Worm (Caenorhabditis elegans): ENCODE data around the gene F36F12.2.

The F36F12.2 gene

DNA sequence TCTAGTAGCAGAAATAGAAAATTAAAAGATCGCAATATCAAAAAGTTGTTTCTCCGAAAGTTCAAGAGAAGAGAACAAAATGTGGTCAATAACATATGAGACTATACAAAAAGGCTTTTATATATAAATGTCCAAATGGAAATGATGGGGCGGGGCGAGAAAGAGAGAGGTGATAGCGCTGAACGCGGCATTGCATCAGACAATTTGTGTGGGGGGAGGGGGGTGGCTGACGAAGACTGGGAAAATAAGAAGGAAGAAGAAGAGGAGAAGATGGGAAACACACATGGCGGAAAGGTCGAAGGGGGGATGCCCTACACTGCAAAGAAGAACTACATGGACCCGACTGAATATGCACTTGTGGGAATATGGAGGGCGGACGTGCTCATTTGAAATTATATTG is 40.2 kb upstream of the F36F12.2 start:
- TF ChIP-seq lin-35 (GFP tag; optimal IDR thresholded peaks at IDR 0.05): peak in 1 of 3 experiments; percentile 16
- no peak for TF ChIP-seq F23B12.7 (tag; optimal IDR thresholded peaks at IDR 0.05; ENCODE audit: insufficient read depth)
- TF ChIP-seq nhr-80 (tag; optimal IDR thresholded peaks at IDR 0.05): peak; percentile 36
- TF ChIP-seq dox-1 (GFP tag; IDR thresholded peaks at IDR 0.05): peak; percentile 49; the same call in 1 of the 2 replicates
- TF ChIP-seq K12H6.12 (tag; optimal IDR thresholded peaks at IDR 0.05): peak; percentile 25
- peak; percentile 55 for TF ChIP-seq egrh-3 (GFP tag; IDR thresholded peaks at IDR 0.05)
- TF ChIP-seq ets-4 (GFP tag; optimal IDR thresholded peaks at IDR 0.05): no peak
- TF ChIP-seq cebp-1 (GFP tag; IDR thresholded peaks at IDR 0.05): no peak
- peak; percentile 46 for TF ChIP-seq cebp-1 (tag; optimal IDR thresholded peaks at IDR 0.05)

DNA sequence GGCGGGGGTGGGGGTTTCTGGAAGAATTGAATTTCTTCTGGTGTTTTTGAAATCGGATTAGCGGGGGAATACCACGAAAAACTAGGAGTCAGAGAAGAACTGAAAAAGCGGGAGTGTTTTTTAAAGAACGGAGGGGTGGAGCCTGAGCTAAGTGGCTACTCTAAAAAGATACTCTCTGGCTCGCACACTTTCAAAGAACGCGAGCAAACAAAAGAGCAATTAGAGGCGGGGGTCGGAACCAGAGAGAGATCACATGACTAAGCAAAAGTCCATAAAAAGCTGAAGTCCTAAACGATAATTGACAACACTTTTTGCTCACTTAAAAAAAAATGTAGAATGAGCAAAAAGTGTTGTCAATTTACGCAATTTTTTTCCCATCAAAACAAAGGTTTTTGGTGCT is 39.2 kb upstream of the F36F12.2 start:
- no peak for TF ChIP-seq B0336.3 (GFP tag; IDR thresholded peaks at IDR 0.05)
- TF ChIP-seq zim-3 (tag; optimal IDR thresholded peaks at IDR 0.05): no peak
- TF ChIP-seq snpc-1.1 (tag; optimal IDR thresholded peaks at IDR 0.05; ENCODE audit: insufficient read depth): no peak
- no peak for TF ChIP-seq ceh-100 (GFP tag; IDR thresholded peaks at IDR 0.05)
- TF ChIP-seq rpc-1 (optimal IDR thresholded peaks at IDR 0.05): no peak
- TF ChIP-seq rpc-1 (tag; optimal IDR thresholded peaks at IDR 0.05): no peak
- peak in 1 of 3 experiments; percentile 9 for TF ChIP-seq lin-35 (GFP tag; optimal IDR thresholded peaks at IDR 0.05)
- no peak for TF ChIP-seq F23B12.7 (tag; optimal IDR thresholded peaks at IDR 0.05; ENCODE audit: insufficient read depth)
- TF ChIP-seq lin-40 (tag; optimal IDR thresholded peaks at IDR 0.05): no peak

DNA sequence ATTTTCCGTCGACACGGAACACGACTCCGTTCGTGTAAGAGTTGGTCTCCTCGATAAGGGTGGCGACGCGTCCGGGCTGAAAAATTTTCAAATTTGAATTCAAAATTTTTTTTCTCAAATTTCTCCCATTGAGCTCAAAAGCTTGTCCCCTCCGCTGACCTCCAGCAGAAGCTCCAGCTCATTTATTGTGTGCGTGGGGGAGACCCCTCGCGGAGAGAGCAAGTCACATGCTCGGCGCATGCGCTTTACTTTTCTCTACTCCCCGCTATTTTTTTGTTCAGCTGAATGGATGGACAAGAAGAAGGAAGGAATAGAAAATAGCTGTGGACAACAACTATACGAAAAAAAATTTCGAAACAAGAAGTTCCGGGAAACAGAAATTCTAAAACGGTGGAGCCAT is 38.4 kb upstream of the F36F12.2 start:
- peak; percentile 31; the same call in 1 of the 2 replicates for TF ChIP-seq egrh-3 (GFP tag; IDR thresholded peaks at IDR 0.05)
- no peak for TF ChIP-seq Y56A3A.18 (GFP tag; IDR thresholded peaks at IDR 0.05)
- no peak for TF ChIP-seq hlh-12 (tag; optimal IDR thresholded peaks at IDR 0.05)
- TF ChIP-seq mcd-1 (GFP tag; IDR thresholded peaks at IDR 0.05): 0 out of 2 replicates have a peak, but pooled peaks have one; percentile 41
- TF ChIP-seq hlh-26 (GFP tag; conservative IDR thresholded peaks at IDR 0.05): no peak
- TF ChIP-seq K12H6.12 (tag; optimal IDR thresholded peaks at IDR 0.05): peak; percentile 70
- TF ChIP-seq hmg-1.2 (GFP tag; IDR thresholded peaks at IDR 0.05): peak; percentile 37; the same call in 1 of the 2 replicates
- TF ChIP-seq ceh-27 (GFP tag; optimal IDR thresholded peaks at IDR 0.05): peak; percentile 43
- no peak for TF ChIP-seq him-1 (tag; optimal IDR thresholded peaks at IDR 0.05)
- peak; percentile 7 for TF ChIP-seq nhr-80 (tag; optimal IDR thresholded peaks at IDR 0.05)
- peak; percentile 41 for TF ChIP-seq chd-7 (tag; optimal IDR thresholded peaks at IDR 0.05)
- peak; percentile 21 for TF ChIP-seq lin-40 (tag; optimal IDR thresholded peaks at IDR 0.05)
- no peak for TF ChIP-seq nhr-120 (GFP tag; IDR thresholded peaks at IDR 0.05)
- TF ChIP-seq F55B11.4 (tag; optimal IDR thresholded peaks at IDR 0.05; ENCODE audit: borderline replicate concordance, insufficient read depth): no peak
- TF ChIP-seq snpc-4 (GFP tag; optimal IDR thresholded peaks at IDR 0.05): no peak
- TF ChIP-seq snpc-4 (tag; optimal IDR thresholded peaks at IDR 0.05): peak in 1 of 4 experiments; percentile 13
- TF ChIP-seq ceh-79 (tag; optimal IDR thresholded peaks at IDR 0.05): no peak
- peak; percentile 57 for TF ChIP-seq K11D2.4 (GFP tag; IDR thresholded peaks at IDR 0.05)
- TF ChIP-seq egl-44 (GFP tag; IDR thresholded peaks at IDR 0.05): no peak
- no peak for TF ChIP-seq rpc-1 (optimal IDR thresholded peaks at IDR 0.05)
- no peak for TF ChIP-seq rpc-1 (tag; optimal IDR thresholded peaks at IDR 0.05)
- TF ChIP-seq Y79H2A.3 (GFP tag; conservative IDR thresholded peaks at IDR 0.05): no peak
- TF ChIP-seq cebp-1 (GFP tag; IDR thresholded peaks at IDR 0.05): no peak
- TF ChIP-seq cebp-1 (tag; optimal IDR thresholded peaks at IDR 0.05): peak; percentile 74
- TF ChIP-seq dox-1 (GFP tag; IDR thresholded peaks at IDR 0.05): peak; percentile 42; the same call in 1 of the 2 replicates
- peak; percentile 45 for TF ChIP-seq atf-7 (tag; optimal IDR thresholded peaks at IDR 0.05)
- peak in 1 of 3 experiments; percentile 80 for TF ChIP-seq lin-35 (GFP tag; optimal IDR thresholded peaks at IDR 0.05)
- TF ChIP-seq nfya-2 (GFP tag; IDR thresholded peaks at IDR 0.05): no peak
- no peak for TF ChIP-seq sea-2 (GFP tag; IDR thresholded peaks at IDR 0.05)
- no peak for TF ChIP-seq B0019.2 (GFP tag; conservative IDR thresholded peaks at IDR 0.05)
- TF ChIP-seq hmg-20 (GFP tag; IDR thresholded peaks at IDR 0.05): no peak
- TF ChIP-seq zfh-2 (GFP tag; conservative IDR thresholded peaks at IDR 0.05): peak; percentile 84
- TF ChIP-seq nhr-179 (tag; optimal IDR thresholded peaks at IDR 0.05): no peak
